Worm (Caenorhabditis elegans) whole organism, L2 larva: ENCODE measurements around the gene cdr-2.

Experiments used
- C34F6.9 ChIP-seq: fragments of 150-350 bp; optimal IDR thresholded peaks from 2 replicates; lab custom pipeline; 2014; ENCODE audit warnings: missing biosample characterization, missing genetic modification characterization
- R02D3.7 ChIP-seq: fragments of 150-350 bp; optimal IDR thresholded peaks from 2 replicates; lab custom pipeline; 2014; ENCODE audit warnings: missing biosample characterization, missing genetic modification characterization
- Y55F3AM.14 ChIP-seq: fragments of 200-800 bp; sonication (Bioruptor generic); optimal IDR thresholded peaks from 2 replicates; lab custom pipeline; 2018; ENCODE audit warnings: mild to moderate bottlenecking, missing genetic modification characterization, missing compliant biosample characterization
- alr-1 ChIP-seq: fragments of 150-350 bp; optimal IDR thresholded peaks from 2 replicates; lab custom pipeline; 2014; ENCODE audit warnings: missing biosample characterization, missing genetic modification characterization
- aly-2 ChIP-seq: fragments of 150-350 bp; optimal IDR thresholded peaks from 2 replicates; lab custom pipeline; 2014; ENCODE audit warnings: missing biosample characterization, missing genetic modification characterization
- ama-1 ChIP-seq: fragments of 150-350 bp; optimal IDR thresholded peaks from 2 replicates; lab custom pipeline; 2018; ENCODE audit warnings: inconsistent platforms
- blmp-1 ChIP-seq: sonication (generic microtip); optimal IDR thresholded peaks from 2 replicates; lab custom pipeline; 2017; ENCODE audit warnings: missing genetic modification characterization, mild to moderate bottlenecking, missing compliant biosample characterization, antibody characterized with exemption, moderate library complexity; ENCODE audit not compliant: insufficient read depth
- ceh-16 ChIP-seq: fragments of 150-350 bp; optimal IDR thresholded peaks from 2 replicates; lab custom pipeline; 2014; ENCODE audit warnings: missing biosample characterization, missing genetic modification characterization
- crh-2 ChIP-seq: sonication (generic microtip); optimal IDR thresholded peaks from 2 replicates; lab custom pipeline; 2017; ENCODE audit warnings: missing biosample characterization, missing genetic modification characterization
- dmd-4 ChIP-seq: sonication (generic microtip); optimal IDR thresholded peaks from 2 replicates; lab custom pipeline; 2017; ENCODE audit warnings: missing biosample characterization, missing genetic modification characterization
- egl-27 ChIP-seq: sonication (generic microtip); optimal IDR thresholded peaks from 3 replicates; lab custom pipeline; 2017; ENCODE audit warnings: missing biosample characterization, missing genetic modification reagents, missing genetic modification characterization
- elt-1 ChIP-seq: fragments of 150-350 bp; optimal IDR thresholded peaks from 2 replicates; lab custom pipeline; 2014; ENCODE audit warnings: missing biosample characterization, missing genetic modification characterization
- fos-1 ChIP-seq: fragments of 150-350 bp; optimal IDR thresholded peaks from 2 replicates; lab custom pipeline; 2014; ENCODE audit warnings: missing biosample characterization, missing genetic modification characterization
- gmeb-1 ChIP-seq: fragments of 150-350 bp; optimal IDR thresholded peaks from 2 replicates; lab custom pipeline; 2014; ENCODE audit warnings: missing biosample characterization, missing genetic modification characterization
- lin-11 ChIP-seq: fragments of 150-350 bp; sonication (generic microtip); optimal IDR thresholded peaks from 2 replicates; lab custom pipeline; 2014; ENCODE audit warnings: missing biosample characterization, missing genetic modification characterization, inconsistent platforms, mixed read lengths
- lin-13 ChIP-seq: fragments of 150-350 bp; optimal IDR thresholded peaks from 2 replicates; lab custom pipeline; 2014; ENCODE audit warnings: missing biosample characterization, missing genetic modification reagents, missing genetic modification characterization
- mab-5 ChIP-seq: fragments of 150-350 bp; optimal IDR thresholded peaks from 2 replicates; lab custom pipeline; 2014; ENCODE audit warnings: missing biosample characterization, missing genetic modification characterization
- mbf-1 ChIP-seq: sonication (generic microtip); optimal IDR thresholded peaks from 2 replicates; lab custom pipeline; 2017; ENCODE audit warnings: missing biosample characterization, missing genetic modification characterization
- mdl-1 ChIP-seq, 2 experiments: fragments of 150-350 bp in 1 of 2; sonication (generic microtip) in 1 of 2; optimal IDR thresholded peaks; 2 replicates each; lab custom pipeline; 2017; ENCODE audit warnings: missing biosample characterization in 2 of 2, missing genetic modification characterization in 2 of 2
- nhr-10 ChIP-seq: sonication (generic microtip); optimal IDR thresholded peaks from 2 replicates; lab custom pipeline; 2017; ENCODE audit warnings: missing biosample characterization, missing genetic modification characterization
- nhr-11 ChIP-seq: fragments of 150-350 bp; optimal IDR thresholded peaks from 2 replicates; lab custom pipeline; 2014; ENCODE audit warnings: missing biosample characterization, missing genetic modification characterization
- nhr-21 ChIP-seq: fragments of 150-350 bp; optimal IDR thresholded peaks from 2 replicates; lab custom pipeline; 2014; ENCODE audit warnings: missing biosample characterization, missing genetic modification characterization
- nhr-23 ChIP-seq: fragments of 150-350 bp; optimal IDR thresholded peaks from 2 replicates; lab custom pipeline; 2014; ENCODE audit warnings: missing biosample characterization, missing genetic modification reagents, missing genetic modification characterization
- nhr-237 ChIP-seq: fragments of 150-350 bp; optimal IDR thresholded peaks from 2 replicates; lab custom pipeline; 2014; ENCODE audit warnings: missing biosample characterization, missing genetic modification characterization
- nhr-25 ChIP-seq: fragments of 150-350 bp; sonication (generic microtip); optimal IDR thresholded peaks from 3 replicates; lab custom pipeline; 2014; ENCODE audit warnings: missing biosample characterization, missing genetic modification characterization
- nhr-6 ChIP-seq: fragments of 150-350 bp; optimal IDR thresholded peaks from 2 replicates; lab custom pipeline; 2014; ENCODE audit warnings: missing biosample characterization, missing genetic modification characterization
- nhr-77 ChIP-seq: fragments of 150-350 bp; optimal IDR thresholded peaks from 2 replicates; lab custom pipeline; 2014; ENCODE audit warnings: missing biosample characterization, missing genetic modification characterization
- sem-4 ChIP-seq: fragments of 150-350 bp; optimal IDR thresholded peaks from 2 replicates; lab custom pipeline; 2014; ENCODE audit warnings: missing biosample characterization, missing genetic modification reagents, missing genetic modification characterization
- skn-1 ChIP-seq: sonication (generic microtip); optimal IDR thresholded peaks from 2 replicates; lab custom pipeline; 2017; ENCODE audit warnings: missing biosample characterization, missing genetic modification characterization
- sma-3 ChIP-seq: sonication (generic microtip); optimal IDR thresholded peaks from 2 replicates; lab custom pipeline; 2016; ENCODE audit warnings: missing genetic modification reagents, missing genetic modification characterization, missing compliant biosample characterization
- sma-9 ChIP-seq, 2 experiments: fragments of 150-350 bp in 1 of 2; sonication (generic microtip) in 1 of 2; optimal IDR thresholded peaks; 2 replicates each; lab custom pipeline; 2014 to 2016; ENCODE audit warnings: missing genetic modification characterization in 2 of 2, mild to moderate bottlenecking in 1 of 2, missing biosample characterization in 1 of 2, missing compliant biosample characterization in 1 of 2, missing genetic modification reagents in 1 of 2, moderate library complexity in 1 of 2
- snpc-4 ChIP-seq: fragments of 150-350 bp; optimal IDR thresholded peaks from 2 replicates; lab custom pipeline; 2014; ENCODE audit warnings: missing biosample characterization, missing genetic modification characterization
- unc-55 ChIP-seq: fragments of 150-350 bp; sonication (generic microtip); optimal IDR thresholded peaks from 3 replicates; lab custom pipeline; 2014; ENCODE audit warnings: missing biosample characterization, missing genetic modification reagents, missing genetic modification characterization
- ztf-1 ChIP-seq: fragments of 200-800 bp; sonication (Bioruptor generic); conservative IDR thresholded peaks from 2 replicates; pipeline ENCODE4 v1.3.6; 2022; ENCODE audit warnings: missing genetic modification characterization, missing compliant biosample characterization
- ztf-11 ChIP-seq: sonication (generic microtip); optimal IDR thresholded peaks from 2 replicates; lab custom pipeline; 2017; ENCODE audit warnings: missing biosample characterization, missing genetic modification characterization
- ztf-4 ChIP-seq: fragments of 150-350 bp; optimal IDR thresholded peaks from 2 replicates; lab custom pipeline; 2014; ENCODE audit warnings: missing biosample characterization, missing genetic modification characterization

Gene cdr-2

DNA sequence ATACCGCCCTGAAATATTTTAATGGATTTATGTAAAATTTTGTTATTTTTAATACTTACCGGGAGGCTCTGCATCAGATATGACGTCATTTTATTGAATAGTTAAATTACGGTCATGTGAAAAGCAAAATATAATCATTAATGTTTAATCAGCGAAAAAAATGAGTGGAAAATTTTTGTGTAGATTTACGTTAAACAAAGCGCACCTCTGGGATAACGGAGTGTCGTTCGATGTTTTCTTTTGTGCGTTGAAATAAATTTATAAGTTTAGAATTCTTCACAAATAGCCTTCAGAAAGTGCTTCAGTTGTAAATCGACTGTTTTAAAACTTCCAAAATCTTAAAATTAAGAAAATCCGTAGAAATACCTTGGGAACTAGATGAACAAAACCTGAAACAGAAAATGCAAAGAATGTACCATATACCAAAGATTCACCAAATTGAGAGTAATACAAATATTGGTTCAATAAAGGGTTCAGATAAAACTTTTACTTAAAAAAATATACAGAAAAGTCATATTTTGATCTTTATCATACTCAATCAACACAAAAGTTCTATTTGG, 14.8 kb downstream of the cdr-2 start, which contains the start of the genes K01D12.20 and miga-1 (continued):
- no peak for TF ChIP-seq nhr-237 (tag; lab: Kevin White, UChicago)
- TF ChIP-seq snpc-4 (tag; lab: Kevin White, UChicago): no peak
- TF ChIP-seq skn-1 (tag; lab: Kevin White, UChicago): no peak
- no peak for TF ChIP-seq mab-5 (tag; lab: Kevin White, UChicago)
- TF ChIP-seq nhr-23: no peak
- TF ChIP-seq nhr-25 (tag; lab: Kevin White, UChicago): no peak
- TF ChIP-seq unc-55 (GFP tag; lab: Kevin White, UChicago): peak; percentile 54
- TF ChIP-seq sem-4 (tag; lab: Kevin White, UChicago): peak; percentile 12
- no peak for TF ChIP-seq nhr-6 (tag; lab: Kevin White, UChicago)
- no peak for TF ChIP-seq ama-1 (lab: Kevin White, UChicago)
- TF ChIP-seq alr-1 (tag; lab: Kevin White, UChicago): no peak
- TF ChIP-seq dmd-4 (tag; lab: Kevin White, UChicago): no peak
- no peak for TF ChIP-seq gmeb-1 (tag; lab: Kevin White, UChicago)
- TF ChIP-seq, all 48 proteins: peak for 8

DNA sequence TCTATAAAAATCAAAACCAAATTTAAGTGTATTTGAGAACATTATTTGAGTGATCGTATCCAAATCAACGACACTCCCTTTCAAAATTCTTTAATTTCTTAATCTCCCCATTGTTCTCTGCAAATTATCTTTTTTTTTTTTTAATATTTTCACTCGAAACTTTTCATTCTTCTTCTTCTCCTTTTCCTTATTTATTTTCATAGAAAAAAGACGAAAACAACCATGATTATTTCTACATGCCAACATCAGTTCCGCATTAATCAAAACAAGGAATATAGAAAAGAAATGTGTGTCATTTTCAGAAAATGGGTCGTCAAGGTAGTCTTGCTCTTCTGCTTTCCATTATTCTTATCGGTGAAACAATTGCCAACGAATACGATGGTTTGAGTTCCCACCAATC, 18.0 kb downstream of the cdr-2 start, which contains the start of gene K01D12.5:
Gene K01D12.5 (plus strand): TSS at position 301 of the 400 bp plus-strand sequence.
- TF ChIP-seq elt-1 (tag; lab: Kevin White, UChicago): no peak
- no peak for TF ChIP-seq nhr-77 (tag; lab: Kevin White, UChicago)
- TF ChIP-seq nhr-21 (tag; lab: Kevin White, UChicago): no peak
- no peak for TF ChIP-seq fos-1 (tag; lab: Kevin White, UChicago)
- no peak for TF ChIP-seq nhr-237 (tag; lab: Kevin White, UChicago)
- no peak for TF ChIP-seq crh-2
- no peak for TF ChIP-seq alr-1 (tag; lab: Kevin White, UChicago)
- no peak for TF ChIP-seq snpc-4 (tag; lab: Kevin White, UChicago)
- TF ChIP-seq lin-11 (tag; lab: Kevin White, UChicago): no peak
- no peak for TF ChIP-seq gmeb-1 (tag; lab: Kevin White, UChicago)
- TF ChIP-seq aly-2 (tag; lab: Kevin White, UChicago): no peak
- no peak for TF ChIP-seq Y55F3AM.14
- no peak for TF ChIP-seq egl-27
- TF ChIP-seq C34F6.9 (tag; lab: Kevin White, UChicago): no peak
- no peak for TF ChIP-seq nhr-11

DNA sequence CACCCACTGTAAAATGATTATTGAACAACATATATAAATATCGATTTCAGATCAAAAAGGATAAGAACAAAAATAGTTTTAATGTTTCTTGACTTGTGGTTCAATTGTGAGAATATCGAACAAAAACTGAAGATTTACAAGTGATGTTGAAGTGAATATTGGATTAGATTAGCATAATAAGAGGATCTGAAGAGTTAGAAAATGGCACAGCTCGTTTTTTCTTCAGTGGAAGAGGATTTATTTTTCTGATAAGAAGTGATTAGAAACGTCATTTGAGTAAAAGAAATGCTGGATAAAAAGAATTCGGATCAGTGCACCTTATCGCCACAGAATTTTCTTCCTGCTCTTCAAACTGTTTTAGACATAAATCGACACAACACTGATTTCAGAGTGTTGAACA, 19.8 kb downstream of the cdr-2 start, which contains the start of gene twk-14:
Gene twk-14 (minus strand): TSS at position 8 of the 400 bp plus-strand sequence.
- no peak for TF ChIP-seq skn-1 (tag; lab: Kevin White, UChicago)
- TF ChIP-seq ztf-11 (tag; lab: Kevin White, UChicago): no peak
- TF ChIP-seq egl-27: no peak
- no peak for TF ChIP-seq ztf-4 (tag; lab: Kevin White, UChicago)
- no peak for TF ChIP-seq sem-4 (tag; lab: Kevin White, UChicago)
- TF ChIP-seq blmp-1 (tag; lab: Kevin White, UChicago): no peak
- TF ChIP-seq ztf-1 (GFP tag; lab: Robert Waterston, UW): no peak
- TF ChIP-seq nhr-10 (tag; lab: Kevin White, UChicago): no peak
- no peak for TF ChIP-seq nhr-25 (tag; lab: Kevin White, UChicago)
- no peak for TF ChIP-seq mab-5 (tag; lab: Kevin White, UChicago)
- no peak for TF ChIP-seq C34F6.9 (tag; lab: Kevin White, UChicago)

DNA sequence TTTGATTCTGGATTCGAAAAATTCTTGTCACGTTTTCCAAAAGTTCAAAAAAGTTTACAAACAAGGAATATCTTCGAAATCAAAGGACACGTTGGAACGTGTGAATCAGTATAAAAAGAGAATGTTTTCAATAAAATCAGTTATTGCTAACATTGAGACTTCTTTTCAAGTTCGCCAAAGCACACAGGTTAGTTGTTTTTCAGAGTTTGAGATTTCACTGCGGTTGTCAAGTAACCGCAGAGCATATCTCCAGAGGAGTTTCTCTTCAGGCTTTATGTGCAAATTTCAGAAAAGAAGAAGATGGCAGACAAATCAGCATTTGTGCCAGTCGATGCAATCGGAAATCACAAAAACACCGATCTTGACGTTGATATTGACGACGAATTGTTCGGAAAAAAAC, 29.4 kb downstream of the cdr-2 start, which contains the start of gene K01D12.15:
Gene K01D12.15 (plus strand): TSS at position 301 of the 400 bp plus-strand sequence.
- TF ChIP-seq ceh-16 (tag; lab: Kevin White, UChicago) (no peak), ztf-1 (GFP tag; lab: Robert Waterston, UW) (no peak), sma-3 (no peak), R02D3.7 (tag; lab: Kevin White, UChicago) (no peak), sem-4 (tag; lab: Kevin White, UChicago) (no peak), lin-11 (tag; lab: Kevin White, UChicago) (no peak), mdl-1 (tag; optimal IDR thresholded peaks at IDR 0.05; lab: Kevin White, UChicago) (no peak), lin-13 (GFP tag; lab: Kevin White, UChicago) (no peak), mbf-1 (tag; lab: Kevin White, UChicago) (no peak), sma-9 (GFP tag; optimal IDR thresholded peaks at IDR 0.05; lab: Kevin White, UChicago) (no peak), sma-9 (tag; optimal IDR thresholded peaks at IDR 0.05; lab: Kevin White, UChicago) (no peak), blmp-1 (tag; lab: Kevin White, UChicago) (no peak), skn-1 (tag; lab: Kevin White, UChicago) (no peak), ama-1 (lab: Kevin White, UChicago) (no peak)
- TF ChIP-seq, all 48 proteins: peak for 0
